Fruit fly (Drosophila melanogaster) whole organism, embryonic: ENCODE data around the gene scpr-B.

ENCODE experiments used
- Asciz ChIP-seq: fragments of 200-800 bp; sonication (Bioruptor generic); optimal IDR thresholded peaks from 2 replicates; lab custom pipeline; 2017; ENCODE audit warnings: missing biosample characterization, mild to moderate bottlenecking, missing genetic modification characterization, missing genetic modification reagents
- Atf6 ChIP-seq: fragments of 200-800 bp; sonication (Bioruptor generic); IDR thresholded peaks from 2 replicates; pipeline ENCODE4 v1.3.6; 2022; ENCODE audit warnings: missing biosample characterization, missing genetic modification characterization
- Bgb ChIP-seq: fragments of 200-800 bp; sonication (Bioruptor generic); IDR thresholded peaks from 2 replicates; pipeline ENCODE4 v1.3.6; 2022; ENCODE audit warnings: missing biosample characterization, missing genetic modification characterization; ENCODE audit not compliant: partially characterized antibody
- BtbVII ChIP-seq: fragments of 200-800 bp; sonication (Bioruptor generic); optimal IDR thresholded peaks from 3 replicates; lab custom pipeline; 2017; ENCODE audit warnings: missing biosample characterization, mild to moderate bottlenecking, missing genetic modification characterization
- CG11560 ChIP-seq: fragments of 200-800 bp; sonication (Bioruptor generic); IDR thresholded peaks from 3 replicates; pipeline ENCODE4 v1.3.6; 2022; ENCODE audit warnings: missing biosample characterization, missing genetic modification characterization
- CG12236 ChIP-seq: fragments of 200-800 bp; sonication (Bioruptor generic); optimal IDR thresholded peaks from 2 replicates; lab custom pipeline; 2016; ENCODE audit warnings: missing biosample characterization, missing genetic modification characterization
- CG12942 ChIP-seq: fragments of 200-800 bp; sonication (Bioruptor generic); optimal IDR thresholded peaks from 3 replicates; lab custom pipeline; 2016; ENCODE audit warnings: missing biosample characterization, missing genetic modification characterization
- CG1602 ChIP-seq: fragments of 200-800 bp; sonication (Bioruptor generic); optimal IDR thresholded peaks from 3 replicates; lab custom pipeline; 2016; ENCODE audit warnings: missing biosample characterization, missing genetic modification characterization
- CG2678 ChIP-seq: fragments of 200-800 bp; sonication (Bioruptor generic); optimal IDR thresholded peaks from 3 replicates; lab custom pipeline; 2019; ENCODE audit warnings: missing biosample characterization, mild to moderate bottlenecking, missing genetic modification characterization, moderate library complexity
- CG2889 ChIP-seq: fragments of 200-800 bp; sonication (Bioruptor generic); IDR thresholded peaks from 3 replicates; pipeline ENCODE4 v1.3.6; 2022; ENCODE audit warnings: missing biosample characterization, missing genetic modification characterization
- CG30020 ChIP-seq: fragments of 200-800 bp; optimal IDR thresholded peaks from 2 replicates; lab custom pipeline; 2019; ENCODE audit warnings: missing biosample characterization, mild to moderate bottlenecking, missing genetic modification characterization, moderate library complexity
- CG32532 ChIP-seq: fragments of 200-800 bp; sonication (Bioruptor generic); IDR thresholded peaks from 2 replicates; pipeline ENCODE4 v1.3.6; 2022; ENCODE audit warnings: missing biosample characterization, missing genetic modification characterization
- CG33557 ChIP-seq: fragments of 200-800 bp; sonication (Bioruptor generic); optimal IDR thresholded peaks from 2 replicates; lab custom pipeline; 2019; ENCODE audit warnings: missing biosample characterization, mild to moderate bottlenecking, missing genetic modification characterization, moderate library complexity
- CG4360 ChIP-seq: fragments of 200-800 bp; sonication (Bioruptor generic); IDR thresholded peaks from 2 replicates; pipeline ENCODE4 v1.3.6; 2022; ENCODE audit warnings: missing biosample characterization, missing genetic modification characterization
- CG6272 ChIP-seq: fragments of 200-800 bp; sonication (Bioruptor generic); IDR thresholded peaks from 2 replicates; pipeline ENCODE4 v1.3.6; 2022; ENCODE audit warnings: missing biosample characterization, missing genetic modification characterization
- CG6689 ChIP-seq: fragments of 200-800 bp; sonication (Bioruptor generic); IDR thresholded peaks from 2 replicates; pipeline ENCODE4 v1.3.6; 2022; ENCODE audit warnings: missing biosample characterization, missing genetic modification characterization
- CG6813 ChIP-seq: fragments of 200-800 bp; sonication (Bioruptor generic); optimal IDR thresholded peaks from 2 replicates; lab custom pipeline; 2017; ENCODE audit warnings: missing biosample characterization, missing genetic modification characterization, mild to moderate bottlenecking, moderate library complexity, missing genetic modification reagents
- CG7556 ChIP-seq: fragments of 200-800 bp; sonication (Bioruptor generic); optimal IDR thresholded peaks from 2 replicates; lab custom pipeline; 2017; ENCODE audit warnings: missing biosample characterization, mild to moderate bottlenecking, missing genetic modification characterization
- CG8281 ChIP-seq: fragments of 200-800 bp; sonication (Bioruptor generic); optimal IDR thresholded peaks from 2 replicates; lab custom pipeline; 2018; ENCODE audit warnings: missing biosample characterization, mild to moderate bottlenecking, missing genetic modification characterization, moderate library complexity
- CG8388 ChIP-seq: fragments of 200-800 bp; sonication (Bioruptor generic); optimal IDR thresholded peaks from 2 replicates; lab custom pipeline; 2019; ENCODE audit warnings: missing biosample characterization, mild to moderate bottlenecking, missing genetic modification characterization, moderate library complexity
- CG8924 ChIP-seq: fragments of 200-800 bp; optimal IDR thresholded peaks from 3 replicates; lab custom pipeline; 2019; ENCODE audit warnings: missing biosample characterization, mild to moderate bottlenecking, missing genetic modification characterization, moderate library complexity
- D19B ChIP-seq: fragments of 200-800 bp; sonication (Bioruptor generic); optimal IDR thresholded peaks from 2 replicates; lab custom pipeline; 2017; ENCODE audit warnings: missing biosample characterization, mild to moderate bottlenecking, missing genetic modification characterization
- Dek ChIP-seq: fragments of 200-800 bp; sonication (Bioruptor generic); optimal IDR thresholded peaks from 3 replicates; lab custom pipeline; 2019; ENCODE audit warnings: missing biosample characterization, mild to moderate bottlenecking, missing genetic modification characterization, moderate library complexity
- HmgZ ChIP-seq: fragments of 200-800 bp; sonication (Bioruptor generic); optimal IDR thresholded peaks from 2 replicates; lab custom pipeline; 2018; ENCODE audit warnings: missing biosample characterization, mild to moderate bottlenecking, missing genetic modification characterization
- Hmr ChIP-seq: fragments of 200-800 bp; sonication (Bioruptor generic); optimal IDR thresholded peaks from 3 replicates; lab custom pipeline; 2017; ENCODE audit warnings: mild to moderate bottlenecking, missing biosample characterization, missing genetic modification reagents, missing genetic modification characterization
- Hr51 ChIP-seq, 2 experiments: fragments of 200-800 bp; sonication (Bioruptor generic); optimal IDR thresholded peaks; 2 replicates in 1 of 2; 3 replicates in 1 of 2; lab custom pipeline; 2016 to 2018; ENCODE audit warnings: missing biosample characterization in 2 of 2, missing genetic modification characterization in 2 of 2, mild to moderate bottlenecking in 1 of 2, moderate library complexity in 1 of 2
- Hsf ChIP-seq: fragments of 200-800 bp; sonication (Bioruptor generic); optimal IDR thresholded peaks from 3 replicates; lab custom pipeline; 2016; ENCODE audit warnings: missing biosample characterization, missing genetic modification characterization
- MBD-R2 ChIP-seq: fragments of 200-800 bp; sonication (Bioruptor generic); IDR thresholded peaks from 2 replicates; pipeline ENCODE4 v1.3.6; 2022; ENCODE audit warnings: missing biosample characterization, missing genetic modification characterization
- MTF-1 ChIP-seq: fragments of 200-800 bp; sonication (Bioruptor generic); optimal IDR thresholded peaks from 2 replicates; lab custom pipeline; 2018; ENCODE audit warnings: missing biosample characterization, mild to moderate bottlenecking, missing genetic modification characterization, borderline replicate concordance
- Mes4 ChIP-seq: fragments of 200-800 bp; sonication (Bioruptor generic); optimal IDR thresholded peaks from 2 replicates; lab custom pipeline; 2016; ENCODE audit warnings: missing biosample characterization, missing genetic modification characterization
- Spps ChIP-seq: fragments of 200-800 bp; sonication (Bioruptor generic); optimal IDR thresholded peaks from 2 replicates; lab custom pipeline; 2018; ENCODE audit warnings: missing biosample characterization, mild to moderate bottlenecking, missing genetic modification characterization
- Sry-β ChIP-seq: fragments of 200-800 bp; sonication (Bioruptor generic); optimal IDR thresholded peaks from 2 replicates; lab custom pipeline; 2018; ENCODE audit warnings: missing biosample characterization, mild to moderate bottlenecking, missing genetic modification characterization, moderate library complexity
- abd-A ChIP-seq: fragments of 200-800 bp; sonication (Bioruptor generic); optimal IDR thresholded peaks from 3 replicates; lab custom pipeline; 2019; ENCODE audit warnings: missing biosample characterization, mild to moderate bottlenecking, missing genetic modification characterization, moderate library complexity
- ase ChIP-seq: fragments of 200-800 bp; sonication (Bioruptor generic); IDR thresholded peaks from 3 replicates; pipeline ENCODE4 v1.3.6; 2022; ENCODE audit warnings: missing biosample characterization, missing genetic modification characterization
- bsh ChIP-seq, 2 experiments: fragments of 200-800 bp; sonication (Bioruptor generic); optimal IDR thresholded peaks; 2 replicates each; lab custom pipeline; 2017 to 2018; ENCODE audit warnings: mild to moderate bottlenecking in 2 of 2, missing biosample characterization in 2 of 2, missing genetic modification characterization in 2 of 2, moderate library complexity in 1 of 2
- dysf ChIP-seq: fragments of 200-800 bp; sonication (Bioruptor generic); IDR thresholded peaks from 3 replicates; pipeline ENCODE4 v1.3.6; 2022; ENCODE audit warnings: missing biosample characterization, missing genetic modification characterization
- eve ChIP-seq, 2 experiments: fragments of >200 bp; optimal IDR thresholded peaks; 2 replicates each; lab custom pipeline; 2017; ENCODE audit warnings: missing biosample characterization in 2 of 2, missing genetic modification characterization in 2 of 2
- h ChIP-seq: fragments of >200 bp; optimal IDR thresholded peaks from 2 replicates; lab custom pipeline; 2017
- hth ChIP-seq: fragments of >200 bp; optimal IDR thresholded peaks from 2 replicates; lab custom pipeline; 2017; ENCODE audit warnings: inconsistent platforms
- klu ChIP-seq: fragments of 200-800 bp; sonication (Bioruptor generic); IDR thresholded peaks from 2 replicates; pipeline ENCODE4 v1.3.6; 2022; ENCODE audit warnings: missing biosample characterization, missing genetic modification characterization
- kni ChIP-seq: fragments of 200-800 bp; sonication (Bioruptor generic); optimal IDR thresholded peaks from 3 replicates; lab custom pipeline; 2017; ENCODE audit warnings: mild to moderate bottlenecking, missing biosample characterization, missing genetic modification reagents, missing genetic modification characterization
- lilli ChIP-seq: fragments of 200-800 bp; sonication (Bioruptor generic); optimal IDR thresholded peaks from 3 replicates; lab custom pipeline; 2016; ENCODE audit warnings: missing biosample characterization, missing genetic modification characterization
- pho ChIP-seq: fragments of 200-800 bp; sonication (Bioruptor generic); optimal IDR thresholded peaks from 2 replicates; lab custom pipeline; 2016; ENCODE audit warnings: missing biosample characterization, missing genetic modification characterization
- pzg ChIP-seq: fragments of 200-800 bp; sonication (Bioruptor generic); optimal IDR thresholded peaks from 3 replicates; lab custom pipeline; 2018; ENCODE audit warnings: missing biosample characterization, mild to moderate bottlenecking, missing genetic modification characterization, moderate library complexity
- run ChIP-seq: fragments of 200-800 bp; sonication (Bioruptor generic); optimal IDR thresholded peaks from 3 replicates; lab custom pipeline; 2018; ENCODE audit warnings: missing biosample characterization, mild to moderate bottlenecking, missing genetic modification characterization
- trh ChIP-seq: fragments of 200-800 bp; sonication (Bioruptor generic); optimal IDR thresholded peaks from 2 replicates; lab custom pipeline; 2016; ENCODE audit warnings: missing biosample characterization, missing genetic modification characterization
- unc-4 ChIP-seq: fragments of 200-800 bp; sonication (Bioruptor generic); IDR thresholded peaks from 2 replicates; pipeline ENCODE4 v1.3.6; 2022; ENCODE audit warnings: missing biosample characterization, missing genetic modification characterization; ENCODE audit not compliant: partially characterized antibody
- zen ChIP-seq: fragments of 200-800 bp; sonication (Bioruptor generic); optimal IDR thresholded peaks from 3 replicates; lab custom pipeline; 2018; ENCODE audit warnings: missing biosample characterization, mild to moderate bottlenecking, missing genetic modification characterization, moderate library complexity
- zf30C ChIP-seq: fragments of 200-800 bp; sonication (Bioruptor generic); optimal IDR thresholded peaks from 3 replicates; lab custom pipeline; 2018; ENCODE audit warnings: missing biosample characterization, mild to moderate bottlenecking, missing genetic modification characterization

The scpr-B gene

DNA sequence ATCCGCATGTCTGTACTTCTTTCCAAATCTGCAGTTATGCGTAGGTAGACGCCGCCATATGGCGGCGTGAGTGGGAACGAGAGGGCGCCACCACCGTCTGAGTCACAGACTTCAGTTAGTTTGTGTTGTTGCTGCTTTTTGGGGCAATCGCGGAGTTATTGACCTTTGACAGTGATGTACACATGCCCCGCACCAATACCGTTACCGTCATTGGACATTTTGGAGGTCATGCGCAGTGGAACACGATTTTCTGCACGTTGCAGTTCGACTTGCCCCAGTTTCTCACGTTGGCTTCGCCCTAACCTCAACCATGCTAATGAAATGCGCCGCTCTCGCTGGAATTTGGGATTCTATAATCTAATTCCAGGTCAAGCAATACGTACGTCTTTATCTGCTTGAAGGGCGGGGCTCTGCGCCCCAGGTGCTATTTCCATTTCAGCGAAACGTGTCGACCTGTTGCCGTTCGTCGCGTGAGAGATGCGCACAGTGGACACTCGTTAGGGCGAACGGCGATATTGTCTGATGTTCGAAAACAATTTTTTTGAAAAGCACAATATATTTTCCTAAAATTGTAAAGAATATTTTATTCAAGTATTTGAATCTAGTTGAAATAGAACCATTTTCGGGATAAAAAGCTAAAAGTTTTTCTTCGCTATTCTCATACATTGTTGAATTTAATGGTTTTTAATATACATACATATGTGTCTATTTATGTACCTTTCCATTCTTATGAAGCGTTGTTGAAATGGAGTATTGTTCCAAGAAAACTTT lies 29.3 kb downstream of the scpr-B start (continued):
- no peak; the same call in 1 of the 2 replicates for TF ChIP-seq MBD-R2
- no peak for TF ChIP-seq MTF-1 (GFP tag; lab: Kevin White, UChicago)
- peak; percentile 25 for TF ChIP-seq BtbVII (GFP tag; lab: Kevin White, UChicago)
- peak; percentile 10 for TF ChIP-seq CG30020
- peak in 1 of 2 experiments; percentile 69 for TF ChIP-seq bsh (GFP tag; optimal IDR thresholded peaks at IDR 0.05; lab: Kevin White, UChicago)
- peak; percentile 53 for TF ChIP-seq zen (tag; lab: Kevin White, UChicago)
- TF ChIP-seq hth (lab: Kevin White, UChicago), result no peak
- no peak for TF ChIP-seq CG6813 (GFP tag; lab: Kevin White, UChicago)
- no peak for TF ChIP-seq Bgb (GFP tag; lab: Robert Waterston, UW)
- no peak for TF ChIP-seq CG11560 (tag; lab: Robert Waterston, UW)
- TF ChIP-seq CG33557 (GFP tag; lab: Kevin White, UChicago), result peak; percentile 27
- peak; percentile 90 for TF ChIP-seq CG32532 (GFP tag; lab: Robert Waterston, UW)
- peak; percentile 63 for TF ChIP-seq HmgZ (tag; lab: Kevin White, UChicago)
- peak; percentile 54; the same call in 1 of the 2 replicates for TF ChIP-seq CG6272 (GFP tag; lab: Robert Waterston, UW)
- TF ChIP-seq eve (GFP tag; optimal IDR thresholded peaks at IDR 0.05; lab: Kevin White, UChicago), result no peak
- TF ChIP-seq Sry-β (GFP tag; lab: Kevin White, UChicago), result peak; percentile 90
- no peak for TF ChIP-seq Spps (tag; lab: Kevin White, UChicago)
- peak; percentile 57 for TF ChIP-seq D19B (GFP tag; lab: Kevin White, UChicago)
- TF ChIP-seq Asciz (GFP tag; lab: Kevin White, UChicago), result peak; percentile 73
- peak; percentile 73 for TF ChIP-seq CG4360 (GFP tag; lab: Robert Waterston, UW)
- TF ChIP-seq unc-4 (GFP tag; lab: Robert Waterston, UW), result no peak
- peak; percentile 9 for TF ChIP-seq CG8281 (tag; lab: Kevin White, UChicago)
- peak; percentile 74; the same call in 2 of the 3 replicates for TF ChIP-seq ase (GFP tag; lab: Robert Waterston, UW)
- TF ChIP-seq CG2889, result peak; percentile 64
- TF ChIP-seq CG7556 (GFP tag; lab: Kevin White, UChicago), result peak; percentile 65
- no peak for TF ChIP-seq h (lab: Kevin White, UChicago)
- TF ChIP-seq Atf6 (GFP tag; lab: Robert Waterston, UW), result peak; percentile 73
- TF ChIP-seq CG8388 (GFP tag; lab: Kevin White, UChicago), result peak; percentile 43
- peak; percentile 76 for TF ChIP-seq CG2678 (tag; lab: Kevin White, UChicago)
- no peak for TF ChIP-seq run (tag; lab: Kevin White, UChicago)
- peak; percentile 49 to 63 for TF ChIP-seq Hr51 (GFP tag; optimal IDR thresholded peaks at IDR 0.05; lab: Kevin White, UChicago)
- TF ChIP-seq trh, result no peak
- peak; percentile 20 for TF ChIP-seq pzg (GFP tag; lab: Kevin White, UChicago)
- TF ChIP-seq CG12942 (GFP tag; lab: Kevin White, UChicago), result peak; percentile 61
- TF ChIP-seq CG12236 (GFP tag; lab: Kevin White, UChicago), result peak; percentile 34
- TF ChIP-seq dysf, result peak; percentile 82
- TF ChIP-seq kni, result peak; percentile 95
- TF ChIP-seq CG1602 (GFP tag; lab: Kevin White, UChicago), result peak; percentile 23
- peak; percentile 46 for TF ChIP-seq CG8924
- peak; percentile 64 for TF ChIP-seq pho
- TF ChIP-seq lilli (GFP tag; lab: Kevin White, UChicago), result peak; percentile 90
- peak; percentile 64 for TF ChIP-seq Dek (tag; lab: Kevin White, UChicago)
- peak; percentile 82 for TF ChIP-seq CG6689 (GFP tag; lab: Robert Waterston, UW)
- TF ChIP-seq abd-A (tag; lab: Kevin White, UChicago), result peak; percentile 82
- TF ChIP-seq klu (GFP tag; lab: Robert Waterston, UW), result peak; percentile 60
- peak; percentile 76 for TF ChIP-seq Hmr (GFP tag; lab: Kevin White, UChicago)
- TF ChIP-seq Mes4 (GFP tag; lab: Kevin White, UChicago), result peak; percentile 54
- peak; percentile 74 for TF ChIP-seq Hsf
- TF ChIP-seq zf30C (GFP tag; lab: Kevin White, UChicago), result no peak
